Fruit fly (Drosophila melanogaster): ENCODE measurements around the gene CG6204.

The CG6204 gene

DNA sequence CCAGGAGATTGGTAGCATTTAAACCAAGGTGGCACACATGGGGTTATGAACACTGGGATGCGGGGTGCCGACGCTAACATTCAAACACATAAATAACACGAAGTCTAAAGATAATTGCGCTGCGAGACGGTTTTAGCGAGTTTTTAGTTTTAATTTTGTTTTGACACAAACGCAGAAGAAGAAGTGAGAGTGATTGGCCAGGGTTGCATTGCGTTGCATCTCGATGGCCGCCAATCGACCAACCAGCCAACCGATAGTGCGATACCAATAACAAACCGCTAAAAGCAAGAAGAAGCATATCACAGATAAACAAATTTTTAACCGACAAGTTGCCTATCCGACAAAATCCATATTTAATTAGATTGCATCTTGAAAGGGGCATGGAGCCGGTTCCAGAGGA is 33.1 kb downstream of the CG6204 start, which contains the start of the genes Spps and CG13609 (continued):
- TF ChIP-seq grn (GFP tag; optimal IDR thresholded peaks at IDR 0.05) (peak; percentile 65), CG8290 (GFP tag; optimal IDR thresholded peaks at IDR 0.05) (peak; percentile 9), CG8290 (tag; optimal IDR thresholded peaks at IDR 0.05) (peak in 1 of 2 experiments; percentile 74), Spps (tag; optimal IDR thresholded peaks at IDR 0.05) (peak; percentile 52), CG13775 (GFP tag; optimal IDR thresholded peaks at IDR 0.05) (peak; percentile 21), Dref (GFP tag; IDR thresholded peaks at IDR 0.05) (peak; percentile 96), CG7987 (GFP tag; optimal IDR thresholded peaks at IDR 0.05) (peak; percentile 17), HmgD (GFP tag; optimal IDR thresholded peaks at IDR 0.05) (peak; percentile 18), CG17912 (GFP tag; optimal IDR thresholded peaks at IDR 0.05) (peak; percentile 25), CG8924 (tag; optimal IDR thresholded peaks at IDR 0.05) (peak; percentile 57), usp (GFP tag; optimal IDR thresholded peaks at IDR 0.05) (no peak), CG17361 (GFP tag; IDR thresholded peaks at IDR 0.05) (no peak), CG17829 (tag; optimal IDR thresholded peaks at IDR 0.05) (peak; percentile 55), CG1603 (tag; optimal IDR thresholded peaks at IDR 0.05) (peak; percentile 85), pfk (GFP tag; optimal IDR thresholded peaks at IDR 0.05) (no peak), TFAM (GFP tag; optimal IDR thresholded peaks at IDR 0.05) (no peak), D (optimal IDR thresholded peaks at IDR 0.05) (no peak), D (GFP tag; optimal IDR thresholded peaks at IDR 0.05) (no peak), knrl (GFP tag; IDR thresholded peaks at IDR 0.05; ENCODE audit: partially characterized antibody) (peak; percentile 85), shn (GFP tag; optimal IDR thresholded peaks at IDR 0.05) (no peak), sens-2 (GFP tag; IDR thresholded peaks at IDR 0.05) (no peak), CG10431 (GFP tag; optimal IDR thresholded peaks at IDR 0.05) (peak; percentile 46), pzg (GFP tag; optimal IDR thresholded peaks at IDR 0.05) (peak; percentile 80), slbo (GFP tag; IDR thresholded peaks at IDR 0.05) (peak; percentile 42; the same call in 1 of the 2 replicates), cad (GFP tag; optimal IDR thresholded peaks at IDR 0.05) (no peak), CrebB (tag; optimal IDR thresholded peaks at IDR 0.05) (peak; percentile 40), pita (GFP tag; optimal IDR thresholded peaks at IDR 0.05) (no peak), CG43689 (GFP tag; IDR thresholded peaks at IDR 0.05) (no peak), CG14014 (GFP tag; IDR thresholded peaks at IDR 0.05) (no peak), Ets65A (GFP tag) (peak; percentile 78), CG4617 (GFP tag; optimal IDR thresholded peaks at IDR 0.05; ENCODE audit: borderline replicate concordance) (peak; percentile 98), ftz-f1 (GFP tag; optimal IDR thresholded peaks at IDR 0.05) (peak; percentile 26), gro (GFP tag; optimal IDR thresholded peaks at IDR 0.05) (peak; percentile 44), MESR4 (GFP tag; optimal IDR thresholded peaks at IDR 0.05) (peak; percentile 87), kni (GFP tag; optimal IDR thresholded peaks at IDR 0.05) (no peak), danr (GFP tag; IDR thresholded peaks at IDR 0.05) (no peak), CG12391 (tag; optimal IDR thresholded peaks at IDR 0.05) (peak; percentile 31), toy (GFP tag; IDR thresholded peaks at IDR 0.05) (no peak), CG13287 (GFP tag; IDR thresholded peaks at IDR 0.05; ENCODE audit: partially characterized antibody) (peak; percentile 96), nerfin-2 (GFP tag; IDR thresholded peaks at IDR 0.05; ENCODE audit: partially characterized antibody) (peak; percentile 94), dmrt11E (tag; optimal IDR thresholded peaks at IDR 0.05) (peak; percentile 4), emc (GFP tag; optimal IDR thresholded peaks at IDR 0.05) (no peak), sd (tag; optimal IDR thresholded peaks at IDR 0.05) (no peak), CG7271 (tag; optimal IDR thresholded peaks at IDR 0.05) (no peak), nom (GFP tag; optimal IDR thresholded peaks at IDR 0.05) (peak; percentile 10), CG10274 (GFP tag; optimal IDR thresholded peaks at IDR 0.05) (no peak), CTCF (GFP tag; optimal IDR thresholded peaks at IDR 0.05) (no peak), HLH3B (GFP tag; IDR thresholded peaks at IDR 0.05) (no peak), CG3995 (GFP tag; optimal IDR thresholded peaks at IDR 0.05) (peak; percentile 72), NC2α (GFP tag; optimal IDR thresholded peaks at IDR 0.05) (no peak), yki (optimal IDR thresholded peaks at IDR 0.05) (no peak)
